Worm (Caenorhabditis elegans): ENCODE results near the gene msp-81.
A peak's percentile ranks its signal among the peaks of the same experiment; 100 is the strongest.

msp-81 gene

DNA sequence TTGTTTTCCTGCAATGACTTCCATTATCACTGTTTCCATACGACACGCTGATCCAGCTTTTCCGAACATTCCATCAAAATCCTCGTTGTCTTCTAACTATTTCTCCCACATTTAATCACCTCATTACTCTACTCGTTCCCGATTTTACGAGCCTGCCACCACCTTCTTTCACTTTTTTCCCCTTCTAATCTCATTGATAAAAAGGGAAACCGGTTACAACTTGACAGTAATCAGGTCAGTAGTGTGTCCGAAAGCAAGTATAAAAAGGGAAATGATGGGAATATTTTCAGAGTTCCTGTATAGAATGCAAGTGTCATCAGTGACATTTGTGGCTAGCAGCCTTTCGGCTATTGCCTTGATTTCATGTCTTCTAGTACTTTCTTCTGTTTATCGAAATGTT lies 14.6 kb downstream of the msp-81 start, which contains the start of gene col-123:
Gene col-123, plus strand, starts transcription at position 301 of the 400 bp plus-strand sequence.
- TF ChIP-seq nhr-12 (tag; optimal IDR thresholded peaks at IDR 0.05) = no peak
- no peak for TF ChIP-seq elt-1 (tag; optimal IDR thresholded peaks at IDR 0.05; ENCODE audit: borderline replicate concordance, insufficient read depth)
- no peak for TF ChIP-seq ceh-83 (GFP tag; optimal IDR thresholded peaks at IDR 0.05)
- TF ChIP-seq elt-3 (tag; optimal IDR thresholded peaks at IDR 0.05) = no peak
- no peak for TF ChIP-seq M03D4.4 (tag; optimal IDR thresholded peaks at IDR 0.05)
- no peak for TF ChIP-seq zip-8 (tag; optimal IDR thresholded peaks at IDR 0.05)
- no peak for TF ChIP-seq nhr-76 (tag; optimal IDR thresholded peaks at IDR 0.05)
- TF ChIP-seq tbx-8 (GFP tag; optimal IDR thresholded peaks at IDR 0.05) = no peak
- TF ChIP-seq ham-2 (GFP tag; optimal IDR thresholded peaks at IDR 0.05) = no peak
- no peak for TF ChIP-seq cnd-1 (tag; optimal IDR thresholded peaks at IDR 0.05)
- no peak for TF ChIP-seq ces-1 (GFP tag; optimal IDR thresholded peaks at IDR 0.05)
- TF ChIP-seq ceh-39 (tag; optimal IDR thresholded peaks at IDR 0.05) = no peak
- TF ChIP-seq lsy-2 (tag; optimal IDR thresholded peaks at IDR 0.05) = no peak
- no peak for TF ChIP-seq mep-1 (tag; optimal IDR thresholded peaks at IDR 0.05)
- TF ChIP-seq bed-3 (GFP tag; optimal IDR thresholded peaks at IDR 0.05) = no peak
- no peak for TF ChIP-seq snpc-4 (tag; optimal IDR thresholded peaks at IDR 0.05)
- no peak for TF ChIP-seq mab-5 (tag; optimal IDR thresholded peaks at IDR 0.05)

DNA sequence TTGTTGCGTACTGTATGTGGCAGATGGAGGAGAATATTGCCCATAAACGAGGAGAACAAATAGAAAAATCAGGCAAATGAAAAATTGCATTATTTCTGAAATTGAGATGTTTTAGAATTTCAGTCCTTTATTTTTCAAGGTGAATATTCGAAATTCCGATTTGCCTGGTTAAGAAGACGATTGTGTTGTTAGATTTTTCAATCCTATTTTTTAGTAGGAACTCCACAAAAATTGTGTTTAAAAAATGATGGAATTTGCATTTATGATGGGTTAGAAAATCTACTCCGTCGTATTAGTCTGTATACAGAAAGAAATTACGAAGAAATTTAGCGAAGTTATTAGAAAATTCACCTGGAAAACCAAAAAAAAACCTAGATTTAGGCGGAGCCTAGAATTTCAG lies 20.8 kb downstream of the msp-81 start, which contains the start of gene egl-20:
Gene egl-20, minus strand, starts transcription at position 101 of the 400 bp plus-strand sequence.
- TF ChIP-seq mep-1 (tag; optimal IDR thresholded peaks at IDR 0.05) = no peak
- TF ChIP-seq nhr-2 (tag; optimal IDR thresholded peaks at IDR 0.05) = no peak
- no peak for TF ChIP-seq lin-13 (tag; optimal IDR thresholded peaks at IDR 0.05)
- no peak for TF ChIP-seq tbx-8 (GFP tag; optimal IDR thresholded peaks at IDR 0.05)
- TF ChIP-seq nhr-76 (tag; optimal IDR thresholded peaks at IDR 0.05) = no peak
- no peak for TF ChIP-seq lsy-2 (tag; optimal IDR thresholded peaks at IDR 0.05)
- no peak for TF ChIP-seq blmp-1 (tag; optimal IDR thresholded peaks at IDR 0.05)
- no peak for TF ChIP-seq cnd-1 (tag; optimal IDR thresholded peaks at IDR 0.05)
- no peak for TF ChIP-seq ceh-83 (GFP tag; optimal IDR thresholded peaks at IDR 0.05)
- no peak for TF ChIP-seq nhr-28 (tag; optimal IDR thresholded peaks at IDR 0.05)
- no peak for TF ChIP-seq sem-2 (GFP tag; optimal IDR thresholded peaks at IDR 0.05)
- no peak for TF ChIP-seq unc-39 (tag; optimal IDR thresholded peaks at IDR 0.05)
- no peak for TF ChIP-seq nhr-237 (tag; optimal IDR thresholded peaks at IDR 0.05)
- TF ChIP-seq M03D4.4 (tag; optimal IDR thresholded peaks at IDR 0.05) = no peak
- TF ChIP-seq ceh-39 (tag; optimal IDR thresholded peaks at IDR 0.05) = no peak
- TF ChIP-seq nhr-12 (tag; optimal IDR thresholded peaks at IDR 0.05) = no peak
- no peak for TF ChIP-seq ham-2 (GFP tag; optimal IDR thresholded peaks at IDR 0.05)
- TF ChIP-seq lin-32 (GFP tag; optimal IDR thresholded peaks at IDR 0.05) = no peak
- TF ChIP-seq elt-1 (tag; optimal IDR thresholded peaks at IDR 0.05; ENCODE audit: borderline replicate concordance, insufficient read depth) = no peak
- TF ChIP-seq zip-8 (tag; optimal IDR thresholded peaks at IDR 0.05) = no peak

DNA sequence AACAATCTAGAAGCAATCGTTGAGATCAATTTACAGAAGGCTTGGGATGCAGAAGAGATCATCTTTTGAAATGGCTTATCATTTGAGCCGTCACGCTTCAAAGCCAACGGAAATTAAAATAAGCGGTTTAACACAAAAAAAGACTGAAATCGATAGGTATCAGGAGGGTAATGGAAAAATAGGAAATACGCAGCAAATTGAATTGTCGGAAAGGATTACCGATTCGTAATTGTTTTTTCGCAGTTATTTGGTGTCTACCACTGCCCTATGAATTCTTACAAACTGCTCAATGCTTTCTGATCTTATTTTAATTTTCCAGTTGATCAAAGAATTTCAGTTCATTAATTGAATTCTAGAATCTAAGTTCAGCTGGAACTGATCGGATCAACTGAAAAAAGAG lies 24.7 kb downstream of the msp-81 start:
- TF ChIP-seq flh-1 (GFP tag; optimal IDR thresholded peaks at IDR 0.05) = no peak
- no peak for TF ChIP-seq lin-32 (GFP tag; optimal IDR thresholded peaks at IDR 0.05)
- no peak for TF ChIP-seq M03D4.4 (tag; optimal IDR thresholded peaks at IDR 0.05)
- no peak for TF ChIP-seq bed-3 (GFP tag; optimal IDR thresholded peaks at IDR 0.05)
- TF ChIP-seq mls-2 (tag; optimal IDR thresholded peaks at IDR 0.05) = no peak
- TF ChIP-seq blmp-1 (tag; optimal IDR thresholded peaks at IDR 0.05) = no peak
- no peak for TF ChIP-seq nhr-2 (tag; optimal IDR thresholded peaks at IDR 0.05)
- TF ChIP-seq ces-1 (GFP tag; optimal IDR thresholded peaks at IDR 0.05) = no peak
- TF ChIP-seq ceh-39 (tag; optimal IDR thresholded peaks at IDR 0.05) = no peak
- TF ChIP-seq ztf-11 (tag; optimal IDR thresholded peaks at IDR 0.05) = no peak
- TF ChIP-seq nhr-76 (tag; optimal IDR thresholded peaks at IDR 0.05) = no peak
- TF ChIP-seq lsy-2 (tag; optimal IDR thresholded peaks at IDR 0.05) = no peak
- TF ChIP-seq ham-2 (GFP tag; optimal IDR thresholded peaks at IDR 0.05) = no peak
- TF ChIP-seq lin-13 (tag; optimal IDR thresholded peaks at IDR 0.05) = no peak
- no peak for TF ChIP-seq unc-62 (GFP tag; optimal IDR thresholded peaks at IDR 0.05)
- TF ChIP-seq ceh-83 (GFP tag; optimal IDR thresholded peaks at IDR 0.05) = no peak
- TF ChIP-seq zip-8 (tag; optimal IDR thresholded peaks at IDR 0.05) = no peak

DNA sequence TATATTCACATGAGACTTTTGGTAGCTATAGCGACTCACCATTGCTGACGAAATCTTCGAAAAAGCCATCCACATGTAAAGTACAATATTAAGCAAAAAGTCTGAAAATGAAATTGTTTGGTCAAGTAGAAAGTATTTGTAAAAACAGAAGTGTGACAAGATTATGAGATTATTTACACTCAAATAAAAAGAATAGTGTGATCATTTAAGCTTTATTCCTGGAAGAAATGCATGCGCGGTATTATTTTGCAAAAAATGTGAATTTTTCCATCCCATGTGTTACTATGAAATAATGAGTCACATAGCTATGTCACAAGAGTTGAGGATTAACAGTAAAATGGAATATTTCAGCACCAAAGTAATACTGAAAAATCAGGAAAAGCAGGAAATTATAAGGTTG lies 25.6 kb downstream of the msp-81 start, which contains the start of gene dct-15:
Gene dct-15, minus strand, starts transcription at position 101 of the 400 bp plus-strand sequence.
- TF ChIP-seq elt-1 (tag; optimal IDR thresholded peaks at IDR 0.05; ENCODE audit: borderline replicate concordance, insufficient read depth) (no peak), unc-62 (GFP tag; optimal IDR thresholded peaks at IDR 0.05) (no peak), sem-2 (GFP tag; optimal IDR thresholded peaks at IDR 0.05) (no peak)

DNA sequence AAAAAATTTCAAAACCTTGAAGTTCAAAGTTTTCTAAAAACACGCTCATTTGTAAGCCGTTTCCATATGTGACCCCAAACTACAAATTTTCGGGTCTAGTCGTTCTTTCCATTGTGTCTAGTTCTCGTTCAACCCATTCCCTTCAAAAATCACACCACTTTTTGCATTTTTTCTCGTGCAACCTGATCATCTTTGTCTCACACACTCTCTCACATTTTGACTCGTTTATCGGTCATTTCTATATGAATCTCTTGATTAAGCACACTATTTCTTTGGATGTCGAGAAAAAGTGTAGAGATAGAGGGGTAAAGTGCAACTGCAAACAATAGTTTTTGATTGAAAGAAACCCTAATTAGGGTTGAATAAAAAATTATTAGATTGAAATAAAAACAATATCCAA lies 32.7 kb downstream of the msp-81 start:
- TF ChIP-seq sem-2 (GFP tag; optimal IDR thresholded peaks at IDR 0.05) (no peak), ces-1 (GFP tag; optimal IDR thresholded peaks at IDR 0.05) (peak; percentile 66), bed-3 (GFP tag; optimal IDR thresholded peaks at IDR 0.05) (no peak), M03D4.4 (tag; optimal IDR thresholded peaks at IDR 0.05) (no peak), lsy-2 (tag; optimal IDR thresholded peaks at IDR 0.05) (no peak), mls-2 (tag; optimal IDR thresholded peaks at IDR 0.05) (no peak), ceh-39 (tag; optimal IDR thresholded peaks at IDR 0.05) (peak; percentile 53), unc-120 (tag; optimal IDR thresholded peaks at IDR 0.05; ENCODE audit: poor library complexity, severe bottlenecking) (peak; percentile 52), unc-62 (GFP tag; optimal IDR thresholded peaks at IDR 0.05) (no peak), ceh-43 (GFP tag; optimal IDR thresholded peaks at IDR 0.05) (no peak), pha-4 (tag; optimal IDR thresholded peaks at IDR 0.05) (no peak), snpc-4 (tag; optimal IDR thresholded peaks at IDR 0.05) (no peak), tbx-8 (GFP tag; optimal IDR thresholded peaks at IDR 0.05) (no peak), ham-2 (GFP tag; optimal IDR thresholded peaks at IDR 0.05) (no peak), nhr-76 (tag; optimal IDR thresholded peaks at IDR 0.05) (no peak), hlh-1 (tag; optimal IDR thresholded peaks at IDR 0.05) (no peak)
